Worm (Caenorhabditis elegans) whole organism, L2 larva: ENCODE data around the gene C34F6.10.

Experiments used
- R02D3.7 ChIP-seq: fragments of 150-350 bp; optimal IDR thresholded peaks from 2 replicates; lab custom pipeline; 2014; ENCODE audit warnings: missing biosample characterization, missing genetic modification characterization
- aly-2 ChIP-seq: fragments of 150-350 bp; optimal IDR thresholded peaks from 2 replicates; lab custom pipeline; 2014; ENCODE audit warnings: missing biosample characterization, missing genetic modification characterization
- ama-1 ChIP-seq: fragments of 150-350 bp; optimal IDR thresholded peaks from 2 replicates; lab custom pipeline; 2018; ENCODE audit warnings: inconsistent platforms
- dmd-4 ChIP-seq: sonication (generic microtip); optimal IDR thresholded peaks from 2 replicates; lab custom pipeline; 2017; ENCODE audit warnings: missing biosample characterization, missing genetic modification characterization
- nhr-11 ChIP-seq: fragments of 150-350 bp; optimal IDR thresholded peaks from 2 replicates; lab custom pipeline; 2014; ENCODE audit warnings: missing biosample characterization, missing genetic modification characterization
- nhr-23 ChIP-seq: fragments of 150-350 bp; optimal IDR thresholded peaks from 2 replicates; lab custom pipeline; 2014; ENCODE audit warnings: missing biosample characterization, missing genetic modification reagents, missing genetic modification characterization
- nhr-6 ChIP-seq: fragments of 150-350 bp; optimal IDR thresholded peaks from 2 replicates; lab custom pipeline; 2014; ENCODE audit warnings: missing biosample characterization, missing genetic modification characterization
- skn-1 ChIP-seq: sonication (generic microtip); optimal IDR thresholded peaks from 2 replicates; lab custom pipeline; 2017; ENCODE audit warnings: missing biosample characterization, missing genetic modification characterization
- sma-3 ChIP-seq: sonication (generic microtip); optimal IDR thresholded peaks from 2 replicates; lab custom pipeline; 2016; ENCODE audit warnings: missing genetic modification reagents, missing genetic modification characterization, missing compliant biosample characterization
- snpc-4 ChIP-seq: fragments of 150-350 bp; optimal IDR thresholded peaks from 2 replicates; lab custom pipeline; 2014; ENCODE audit warnings: missing biosample characterization, missing genetic modification characterization
- unc-39 ChIP-seq: fragments of 150-350 bp; optimal IDR thresholded peaks from 2 replicates; lab custom pipeline; 2014; ENCODE audit warnings: missing biosample characterization, missing genetic modification characterization
- unc-55 ChIP-seq: fragments of 150-350 bp; sonication (generic microtip); optimal IDR thresholded peaks from 3 replicates; lab custom pipeline; 2014; ENCODE audit warnings: missing biosample characterization, missing genetic modification reagents, missing genetic modification characterization

DNA sequence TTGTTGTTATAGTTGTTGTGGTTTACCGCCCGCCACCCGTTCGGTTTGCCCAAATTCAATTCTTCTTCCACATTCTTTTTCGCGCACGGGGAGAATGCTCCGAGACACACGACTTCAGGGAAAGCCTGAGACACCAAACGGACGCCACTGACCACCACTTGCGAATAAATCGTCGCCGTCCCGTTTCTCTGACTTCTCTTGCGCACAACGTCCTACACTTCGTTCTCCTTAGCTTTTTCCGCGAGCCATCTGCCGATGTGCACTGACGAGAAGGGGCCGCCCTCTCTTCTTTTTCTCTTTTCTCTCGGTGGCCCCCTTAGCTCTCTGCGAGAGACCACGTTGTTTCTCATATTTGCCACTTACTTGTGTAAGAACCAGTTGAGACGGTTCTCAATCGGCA, 16.6 kb upstream of the C34F6.10 start, which contains the start of gene C03A3.1:
- TF ChIP-seq aly-2 (tag; lab: Kevin White, UChicago): no peak
- TF ChIP-seq unc-55 (GFP tag; lab: Kevin White, UChicago): peak; percentile 42
- no peak for TF ChIP-seq snpc-4 (tag; lab: Kevin White, UChicago)
- no peak for TF ChIP-seq unc-39 (tag; lab: Kevin White, UChicago)
- TF ChIP-seq skn-1 (tag; lab: Kevin White, UChicago): no peak
- no peak for TF ChIP-seq ama-1 (lab: Kevin White, UChicago)
- TF ChIP-seq R02D3.7 (tag; lab: Kevin White, UChicago): no peak
- TF ChIP-seq dmd-4: no peak
- no peak for TF ChIP-seq sma-3
- no peak for TF ChIP-seq nhr-6 (tag; lab: Kevin White, UChicago)
- TF ChIP-seq nhr-23 (tag; lab: Kevin White, UChicago): no peak
- no peak for TF ChIP-seq nhr-11
